Worm (Caenorhabditis elegans) whole organism, midembryonic: ENCODE measurements around the gene clec-172.

Source experiments
- T22C8.4 ChIP-seq: fragments of 200-800 bp; sonication (Bioruptor generic); IDR thresholded peaks from 2 replicates; pipeline ENCODE4 v1.3.6; 2022; ENCODE audit warnings: missing genetic modification characterization, missing compliant biosample characterization
- cog-1 ChIP-seq: sonication (generic microtip); optimal IDR thresholded peaks from 2 replicates; lab custom pipeline; 2016; ENCODE audit warnings: missing genetic modification characterization, missing compliant biosample characterization
- flt-1 ChIP-seq: fragments of 200-800 bp; sonication (Bioruptor generic); IDR thresholded peaks from 2 replicates; pipeline ENCODE4 v1.3.6; 2022; ENCODE audit warnings: missing genetic modification characterization, missing compliant biosample characterization
- klf-2 ChIP-seq: fragments of 200-800 bp; sonication (Bioruptor generic); conservative IDR thresholded peaks from 2 replicates; pipeline ENCODE4 v1.3.6; 2022; ENCODE audit warnings: missing genetic modification reagents, missing genetic modification characterization, missing compliant biosample characterization
- med-1 ChIP-seq: sonication (generic microtip); optimal IDR thresholded peaks from 2 replicates; lab custom pipeline; 2017; ENCODE audit warnings: missing genetic modification characterization, mild to moderate bottlenecking, missing compliant biosample characterization, antibody characterized with exemption, missing genetic modification reagents; ENCODE audit not compliant: insufficient read depth
- ref-1 ChIP-seq: fragments of 200-800 bp; sonication (Bioruptor generic); conservative IDR thresholded peaks from 2 replicates; pipeline ENCODE4 v1.3.6; 2022; ENCODE audit warnings: missing genetic modification reagents, missing genetic modification characterization, missing compliant biosample characterization
- tab-1 ChIP-seq: fragments of 200-800 bp; sonication (Bioruptor generic); IDR thresholded peaks from 2 replicates; pipeline ENCODE4 v1.3.6; 2022; ENCODE audit warnings: missing genetic modification characterization, missing compliant biosample characterization
- ztf-23 ChIP-seq: fragments of 200-800 bp; sonication (Bioruptor generic); IDR thresholded peaks from 2 replicates; pipeline ENCODE4 v1.3.6; 2022; ENCODE audit warnings: missing genetic modification reagents, missing genetic modification characterization, missing compliant biosample characterization
- ztf-29 ChIP-seq: fragments of 200-800 bp; sonication (Bioruptor generic); IDR thresholded peaks from 2 replicates; pipeline ENCODE4 v1.3.6; 2022; ENCODE audit warnings: missing genetic modification reagents, missing genetic modification characterization, missing compliant biosample characterization

clec-172 gene

DNA sequence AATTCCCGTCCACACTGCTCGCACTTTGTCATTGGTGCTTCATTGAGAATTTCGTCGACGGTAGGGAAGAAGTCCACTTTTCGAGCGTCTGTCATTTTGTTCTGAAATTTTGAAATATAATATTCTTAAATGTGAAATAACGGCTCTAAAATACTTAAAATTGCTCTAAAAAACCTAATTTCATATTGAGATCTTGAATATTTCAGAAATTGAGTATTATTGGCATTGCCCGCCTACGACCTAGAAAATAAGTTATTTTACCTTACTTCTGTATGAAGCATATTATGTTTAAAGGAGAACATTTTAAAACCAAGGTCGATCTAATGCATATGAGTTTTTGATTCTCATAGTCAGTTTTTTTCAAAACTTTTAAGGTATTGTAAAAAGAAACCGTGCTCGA lies 33.7 kb upstream of the clec-172 start, which contains the start of gene C34H4.5:
C34H4.5 (minus strand) TSS at position 101 of the 400 bp plus-strand sequence.
- TF ChIP-seq med-1 (no peak), ref-1 (no peak), ztf-29 (GFP tag; lab: Robert Waterston, UW) (no peak)

DNA sequence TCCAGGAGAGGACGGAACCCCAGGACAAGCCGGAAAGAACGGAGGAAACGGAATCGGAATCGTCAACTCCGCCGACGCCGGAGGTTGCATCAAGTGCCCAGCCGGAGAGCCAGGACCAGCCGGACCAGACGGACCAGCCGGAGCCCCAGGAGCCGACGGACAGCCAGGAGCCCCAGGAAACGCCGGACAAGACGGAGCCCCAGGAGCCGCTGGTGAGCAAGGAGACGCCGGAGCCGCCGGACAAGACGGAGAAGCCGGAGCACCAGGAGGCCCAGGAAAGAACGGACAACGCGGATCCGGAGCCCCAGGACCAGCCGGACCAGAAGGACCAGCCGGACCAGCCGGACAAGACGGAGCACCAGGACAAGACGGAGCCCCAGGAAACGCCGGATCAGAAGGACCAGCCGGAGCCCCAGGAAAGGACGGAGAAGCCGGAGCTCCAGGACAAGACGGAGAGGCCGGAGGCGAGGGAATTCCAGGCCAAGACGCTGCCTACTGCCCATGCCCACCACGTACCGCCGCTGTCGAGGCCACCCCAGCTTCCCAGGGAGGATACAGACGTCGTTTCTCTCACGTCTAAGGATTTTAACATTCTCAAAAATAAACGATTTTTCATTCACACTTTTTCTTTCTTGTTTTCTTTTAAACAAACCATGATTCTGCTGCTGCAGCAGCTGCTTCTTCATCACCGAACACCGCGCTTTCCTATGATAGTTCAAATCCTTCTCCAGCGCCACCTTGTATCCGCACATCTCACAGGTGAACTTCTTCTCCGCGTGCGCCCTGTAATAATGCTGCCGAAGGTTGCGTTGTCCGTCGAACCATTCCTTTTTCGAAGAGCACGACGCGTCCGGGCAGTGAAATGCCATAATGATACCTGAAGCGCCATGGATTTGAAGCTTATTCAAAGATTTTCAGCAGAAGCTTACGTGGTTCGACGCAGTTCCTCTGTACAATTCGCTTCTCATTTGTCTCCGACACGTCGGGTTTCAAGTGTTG lies 33.0 kb upstream of the clec-172 start:
- TF ChIP-seq tab-1 (GFP tag; lab: Robert Waterston, UW): no peak
- no peak for TF ChIP-seq ztf-29 (GFP tag; lab: Robert Waterston, UW)
- no peak for TF ChIP-seq klf-2
- no peak for TF ChIP-seq ref-1
- no peak for TF ChIP-seq ztf-23 (GFP tag; lab: Robert Waterston, UW)
- no peak for TF ChIP-seq cog-1 (tag; lab: Kevin White, UChicago)
- no peak for TF ChIP-seq flt-1
- no peak for TF ChIP-seq T22C8.4 (GFP tag; lab: Robert Waterston, UW)
- TF ChIP-seq med-1: no peak

DNA sequence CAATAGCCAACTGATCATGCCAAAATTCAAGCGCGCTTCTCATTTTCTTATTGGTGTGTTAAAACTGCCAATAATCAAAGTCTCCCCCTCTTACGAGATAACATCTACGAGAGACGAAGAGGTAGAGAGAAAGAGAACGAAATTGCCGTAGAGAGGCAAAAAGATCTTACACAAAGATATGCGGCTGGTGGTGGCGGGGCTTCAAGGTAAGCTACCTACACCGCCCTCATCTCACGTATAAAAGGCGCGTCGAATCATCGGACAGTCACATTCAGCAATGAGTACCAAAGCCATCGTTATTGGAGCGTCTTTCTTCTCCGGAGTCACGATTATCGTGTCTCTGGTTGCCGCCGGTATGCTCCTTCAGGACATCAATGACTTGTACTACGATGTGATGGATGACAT lies 32.0 kb upstream of the clec-172 start, which contains the start of gene col-107:
col-107 (plus strand) TSS at position 265 of the 405 bp plus-strand sequence.
- no peak for TF ChIP-seq tab-1 (GFP tag; lab: Robert Waterston, UW)
- no peak for TF ChIP-seq ztf-23 (GFP tag; lab: Robert Waterston, UW)
- TF ChIP-seq ztf-29 (GFP tag; lab: Robert Waterston, UW): no peak
- no peak for TF ChIP-seq med-1
- no peak for TF ChIP-seq cog-1 (tag; lab: Kevin White, UChicago)
- no peak for TF ChIP-seq T22C8.4 (GFP tag; lab: Robert Waterston, UW)
- no peak for TF ChIP-seq klf-2
- TF ChIP-seq flt-1: no peak
- TF ChIP-seq ref-1: no peak

DNA sequence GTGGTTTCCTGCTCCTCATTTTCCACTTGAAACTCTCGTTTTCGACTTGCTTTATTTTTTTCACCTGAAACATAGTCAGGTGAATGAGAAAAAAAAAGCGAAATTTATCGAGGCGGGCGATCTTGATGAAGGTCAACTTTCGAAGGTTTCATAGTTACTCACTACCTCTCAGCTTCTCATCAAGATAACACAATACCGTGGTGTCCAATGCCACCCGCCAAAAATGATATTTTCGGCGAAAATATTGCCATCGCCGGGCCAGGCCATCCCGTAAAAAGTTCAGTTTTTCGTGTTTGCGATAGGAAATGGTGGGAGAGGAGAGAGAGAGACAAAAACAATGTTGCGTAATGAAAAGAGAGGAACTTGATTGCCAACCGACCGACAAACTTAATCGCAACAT lies 30.7 kb upstream of the clec-172 start:
- no peak for TF ChIP-seq tab-1 (GFP tag; lab: Robert Waterston, UW)
- TF ChIP-seq klf-2: no peak
- TF ChIP-seq flt-1: no peak
- TF ChIP-seq ref-1: no peak
- no peak for TF ChIP-seq med-1
- no peak for TF ChIP-seq cog-1 (tag; lab: Kevin White, UChicago)
- no peak for TF ChIP-seq ztf-29 (GFP tag; lab: Robert Waterston, UW)
- TF ChIP-seq T22C8.4 (GFP tag; lab: Robert Waterston, UW): no peak

DNA sequence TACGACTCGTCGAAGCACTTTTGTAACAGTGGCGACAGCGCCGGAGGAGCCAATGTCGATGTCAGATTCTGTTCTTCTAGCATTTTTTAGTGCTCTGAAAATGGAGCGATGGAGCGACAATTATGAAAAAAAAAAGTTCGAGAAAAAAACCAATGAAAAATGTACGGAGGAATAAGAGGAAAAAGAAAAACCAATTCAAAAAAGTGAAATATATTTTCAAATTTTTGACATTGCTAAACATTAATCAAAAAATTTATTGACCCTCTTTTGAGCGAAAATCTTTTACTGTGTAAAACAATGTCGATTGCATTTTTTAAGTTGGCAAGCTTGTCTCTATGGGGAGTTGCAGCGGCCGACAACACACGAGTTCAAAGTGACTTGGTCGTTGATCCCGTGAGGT lies 19.9 kb upstream of the clec-172 start, which contains the start of gene K03H6.5:
K03H6.5 (minus strand) TSS at position 101 of the 400 bp plus-strand sequence.
- TF ChIP-seq T22C8.4 (GFP tag; lab: Robert Waterston, UW): no peak
- TF ChIP-seq cog-1 (tag; lab: Kevin White, UChicago): no peak
- no peak for TF ChIP-seq ztf-23 (GFP tag; lab: Robert Waterston, UW)
- no peak for TF ChIP-seq flt-1
- no peak for TF ChIP-seq tab-1 (GFP tag; lab: Robert Waterston, UW)
- no peak for TF ChIP-seq ztf-29 (GFP tag; lab: Robert Waterston, UW)
- no peak for TF ChIP-seq ref-1
- TF ChIP-seq med-1: no peak
- no peak for TF ChIP-seq klf-2

DNA sequence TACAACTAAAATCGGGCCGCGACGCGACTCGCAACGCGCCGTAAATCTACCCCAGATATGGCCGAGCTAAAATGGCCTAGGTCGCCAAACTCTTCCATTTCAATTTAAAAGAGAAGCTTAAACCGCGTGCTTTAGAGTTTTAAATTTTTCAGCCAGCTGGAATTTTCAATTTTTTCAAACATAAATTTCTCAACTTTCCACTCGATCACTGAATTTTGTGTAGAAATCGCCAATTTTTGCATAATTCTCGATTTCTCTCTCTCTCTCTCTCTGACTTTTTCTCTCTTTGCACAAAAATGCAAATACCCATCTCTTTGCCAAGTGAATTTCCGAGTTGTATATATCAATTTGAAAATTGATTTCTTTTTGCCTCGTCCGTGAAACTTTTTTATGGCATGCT lies 7.0 kb upstream of the clec-172 start, which contains the start of gene K03H6.1:
K03H6.1 (plus strand) TSS at position 301 of the 400 bp plus-strand sequence.
- TF ChIP-seq flt-1 (no peak), tab-1 (GFP tag; lab: Robert Waterston, UW) (no peak), T22C8.4 (GFP tag; lab: Robert Waterston, UW) (no peak), cog-1 (tag; lab: Kevin White, UChicago) (no peak), med-1 (no peak), ztf-29 (GFP tag; lab: Robert Waterston, UW) (no peak), klf-2 (no peak), ref-1 (no peak), ztf-23 (GFP tag; lab: Robert Waterston, UW) (no peak)

DNA sequence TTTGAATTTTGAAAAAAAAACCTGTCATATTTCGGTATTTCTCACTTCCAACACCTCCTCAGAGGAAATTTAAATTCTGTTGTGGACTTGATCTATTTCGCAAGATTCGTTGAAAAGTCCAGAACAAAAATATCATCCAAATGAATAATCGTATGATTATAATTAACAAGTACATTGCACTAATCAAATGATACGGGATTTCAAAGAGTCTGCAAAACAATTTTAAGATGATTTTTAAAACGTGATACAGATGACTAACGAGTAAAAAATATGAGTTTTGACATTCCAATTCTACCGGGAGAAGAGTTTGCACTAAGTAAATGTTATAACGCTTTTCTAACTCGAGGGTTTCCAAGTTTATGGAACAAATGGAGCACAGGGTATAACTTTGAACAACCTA lies 5.9 kb upstream of the clec-172 start:
- TF ChIP-seq klf-2: no peak
- TF ChIP-seq tab-1 (GFP tag; lab: Robert Waterston, UW): no peak
- no peak for TF ChIP-seq flt-1
- TF ChIP-seq T22C8.4 (GFP tag; lab: Robert Waterston, UW): no peak
- no peak for TF ChIP-seq ztf-23 (GFP tag; lab: Robert Waterston, UW)
- TF ChIP-seq cog-1 (tag; lab: Kevin White, UChicago): no peak

DNA sequence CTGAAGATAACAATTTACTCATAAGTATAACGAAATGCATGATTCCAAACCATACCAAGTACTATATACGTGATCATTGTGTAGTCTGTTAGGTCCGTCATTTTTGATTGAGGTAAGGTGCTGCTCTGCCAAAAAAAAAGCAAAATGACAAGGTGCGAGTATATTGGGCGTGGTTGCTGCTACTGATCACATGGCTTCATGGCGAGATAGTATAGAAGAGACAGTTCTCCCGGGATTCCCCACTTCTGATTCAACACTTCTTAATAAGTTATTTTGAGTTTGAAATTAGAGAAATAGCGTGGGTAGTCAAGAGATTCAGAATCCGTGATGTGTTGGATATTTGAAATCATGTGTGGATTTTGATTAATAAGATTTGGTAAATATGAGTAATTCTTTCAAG lies 4.8 kb upstream of the clec-172 start, which contains the start of gene K03H6.4:
K03H6.4 (minus strand) TSS at position 101 of the 400 bp plus-strand sequence.
- TF ChIP-seq med-1: no peak

DNA sequence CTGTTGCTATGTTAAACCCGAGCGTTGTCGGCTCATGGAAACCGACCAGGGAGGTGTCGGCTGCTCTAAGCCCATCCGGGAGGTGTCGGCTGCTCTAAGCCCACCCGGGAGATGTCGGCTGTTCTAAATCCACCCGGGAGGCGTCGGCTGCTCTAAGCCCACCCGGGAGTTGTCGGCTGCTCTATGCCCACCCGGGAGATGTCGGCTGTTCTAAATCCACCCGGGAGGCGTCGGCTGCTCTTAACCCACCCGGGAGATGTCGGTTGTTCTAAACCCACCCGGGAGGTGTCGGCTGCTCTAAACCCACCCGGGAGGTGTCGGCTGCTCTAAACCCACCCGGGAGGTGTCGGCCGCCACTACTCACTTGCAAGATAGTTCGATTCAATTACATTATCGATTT lies 536 bp downstream of the clec-172 start:
- no peak for TF ChIP-seq tab-1 (GFP tag; lab: Robert Waterston, UW)
- no peak for TF ChIP-seq ref-1
- TF ChIP-seq cog-1 (tag; lab: Kevin White, UChicago): no peak
- no peak for TF ChIP-seq ztf-23 (GFP tag; lab: Robert Waterston, UW)
- TF ChIP-seq klf-2: no peak
- no peak for TF ChIP-seq T22C8.4 (GFP tag; lab: Robert Waterston, UW)
- TF ChIP-seq flt-1: no peak
- no peak for TF ChIP-seq ztf-29 (GFP tag; lab: Robert Waterston, UW)
- TF ChIP-seq med-1: no peak

DNA sequence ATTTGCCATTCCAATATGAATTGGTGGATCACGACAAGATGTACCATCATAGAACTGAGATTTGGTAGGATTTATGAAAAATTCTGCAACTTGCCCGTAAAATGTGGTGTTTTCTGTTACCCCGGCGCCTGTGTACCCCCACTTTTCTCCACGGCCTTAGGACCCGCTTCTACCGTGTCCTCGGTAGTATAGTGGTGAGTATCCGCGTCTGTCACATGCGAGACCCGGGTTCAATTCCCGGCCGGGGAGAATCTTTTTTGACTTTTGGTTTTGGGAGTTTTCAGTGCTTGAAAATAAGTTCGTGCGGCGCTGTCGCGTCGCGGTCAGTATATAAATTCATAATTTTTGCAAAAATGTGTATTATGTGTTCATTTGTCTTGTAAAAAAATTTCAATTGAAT lies 2.0 kb downstream of the clec-172 start:
- peak; percentile 59; the same call in 1 of the 2 replicates for TF ChIP-seq ztf-23 (GFP tag; lab: Robert Waterston, UW)
- TF ChIP-seq klf-2: 0 out of 2 replicates have a peak, but pooled peaks have one; percentile 31
- TF ChIP-seq med-1: no peak
- TF ChIP-seq cog-1 (tag; lab: Kevin White, UChicago): no peak
- TF ChIP-seq ztf-29 (GFP tag; lab: Robert Waterston, UW): 0 out of 2 replicates have a peak, but pooled peaks have one; percentile 50
- peak; percentile 46; the same call in 1 of the 2 replicates for TF ChIP-seq ref-1
- no peak for TF ChIP-seq T22C8.4 (GFP tag; lab: Robert Waterston, UW)
- peak; percentile 71; the same call in 1 of the 2 replicates for TF ChIP-seq tab-1 (GFP tag; lab: Robert Waterston, UW)
- peak; percentile 55; the same call in 1 of the 2 replicates for TF ChIP-seq flt-1
